Fruit fly (Drosophila melanogaster) whole organism, adult: Measurements from ENCODE around the gene mus312.

Experiments
- CG11617 ChIP-seq: fragments of 200-800 bp; sonication (Bioruptor generic); optimal IDR thresholded peaks from 2 replicates; lab custom pipeline; 2017; ENCODE audit warnings: mild to moderate bottlenecking, missing biosample characterization, missing genetic modification reagents, missing genetic modification characterization
- CG12768 ChIP-seq: fragments of 200-800 bp; sonication (Bioruptor generic); optimal IDR thresholded peaks from 2 replicates; lab custom pipeline; 2017; ENCODE audit warnings: missing biosample characterization, missing genetic modification characterization, mild to moderate bottlenecking, moderate library complexity, missing genetic modification reagents
- CG14711 ChIP-seq: fragments of 200-800 bp; sonication (Bioruptor generic); optimal IDR thresholded peaks from 2 replicates; lab custom pipeline; 2018; ENCODE audit warnings: missing biosample characterization, mild to moderate bottlenecking, missing genetic modification characterization, moderate library complexity
- CG1620 ChIP-seq: fragments of 200-800 bp; sonication (Bioruptor generic); optimal IDR thresholded peaks from 2 replicates; lab custom pipeline; 2016; ENCODE audit warnings: missing biosample characterization, missing genetic modification characterization
- CG33017 ChIP-seq: fragments of 200-800 bp; sonication (Bioruptor generic); optimal IDR thresholded peaks from 2 replicates; lab custom pipeline; 2018; ENCODE audit warnings: missing biosample characterization, mild to moderate bottlenecking, missing genetic modification characterization, moderate library complexity
- CG5204 ChIP-seq: fragments of 200-800 bp; sonication (Bioruptor generic); optimal IDR thresholded peaks from 2 replicates; lab custom pipeline; 2016; ENCODE audit warnings: missing biosample characterization, missing genetic modification characterization
- CG7045 ChIP-seq: fragments of 200-800 bp; sonication (Bioruptor generic); optimal IDR thresholded peaks from 2 replicates; lab custom pipeline; 2017; ENCODE audit warnings: missing biosample characterization, mild to moderate bottlenecking, missing genetic modification characterization
- CG7101 ChIP-seq: fragments of 200-800 bp; sonication (Bioruptor generic); optimal IDR thresholded peaks from 2 replicates; lab custom pipeline; 2018; ENCODE audit warnings: missing biosample characterization, mild to moderate bottlenecking, missing genetic modification characterization, moderate library complexity
- Clk ChIP-seq: fragments of 200-800 bp; sonication (Bioruptor generic); optimal IDR thresholded peaks from 2 replicates; lab custom pipeline; 2017; ENCODE audit warnings: missing biosample characterization, missing genetic modification characterization
- Crg-1 ChIP-seq: fragments of 200-800 bp; sonication (Bioruptor generic); optimal IDR thresholded peaks from 2 replicates; lab custom pipeline; 2016; ENCODE audit warnings: missing biosample characterization, missing genetic modification characterization
- Hr96 ChIP-seq: fragments of 200-800 bp; sonication (Bioruptor generic); optimal IDR thresholded peaks from 2 replicates; lab custom pipeline; 2016; ENCODE audit warnings: missing biosample characterization, missing genetic modification characterization
- Mnt ChIP-seq: fragments of 200-800 bp; sonication (Bioruptor generic); optimal IDR thresholded peaks from 2 replicates; lab custom pipeline; 2016; ENCODE audit warnings: missing biosample characterization, mild to moderate bottlenecking, missing genetic modification characterization
- bab1 ChIP-seq: fragments of 200-800 bp; sonication (Bioruptor generic); optimal IDR thresholded peaks from 3 replicates; lab custom pipeline; 2019; ENCODE audit warnings: missing biosample characterization, mild to moderate bottlenecking, missing genetic modification characterization, moderate library complexity
- cic ChIP-seq: fragments of 200-800 bp; sonication (Bioruptor generic); optimal IDR thresholded peaks from 2 replicates; lab custom pipeline; 2017; ENCODE audit warnings: missing biosample characterization, mild to moderate bottlenecking, missing genetic modification characterization, moderate library complexity
- cnc ChIP-seq, 2 experiments: fragments of >200 bp; optimal IDR thresholded peaks; 2 replicates each; lab custom pipeline; 2017
- kay ChIP-seq: fragments of 200-800 bp; sonication (Bioruptor generic); peaks from one replicate; lab custom pipeline; 2016; ENCODE audit warnings: missing biosample characterization, missing genetic modification characterization, borderline replicate concordance
- ovo ChIP-seq: fragments of 200-800 bp; sonication (Bioruptor generic); optimal IDR thresholded peaks from 2 replicates; lab custom pipeline; 2016; ENCODE audit warnings: missing biosample characterization, missing genetic modification characterization
- pad ChIP-seq: fragments of 200-800 bp; sonication (Bioruptor generic); optimal IDR thresholded peaks from 3 replicates; lab custom pipeline; 2017; ENCODE audit warnings: missing biosample characterization, missing genetic modification characterization, mild to moderate bottlenecking, moderate library complexity, missing genetic modification reagents
- tj ChIP-seq: fragments of 200-800 bp; sonication (Bioruptor generic); optimal IDR thresholded peaks from 3 replicates; lab custom pipeline; 2017; ENCODE audit warnings: missing biosample characterization, mild to moderate bottlenecking, missing genetic modification characterization, moderate library complexity
- toe ChIP-seq: fragments of 200-800 bp; sonication (Bioruptor generic); optimal IDR thresholded peaks from 2 replicates; lab custom pipeline; 2016; ENCODE audit warnings: missing biosample characterization, missing genetic modification characterization

Gene mus312

dm6 chr3L:7356386-7357117 is 27.6 kb downstream of the mus312 start, which contains the start of gene CTCF:
Gene CTCF, minus strand, starts transcription at chr3L:7356713.
- TF ChIP-seq Mnt (GFP tag; lab: Kevin White, UChicago) (peak; percentile 40), CG11617 (GFP tag; lab: Kevin White, UChicago) (peak; percentile 31), CG7045 (no peak), CG14711 (peak; percentile 22), cnc (optimal IDR thresholded peaks at IDR 0.05; lab: Kevin White, UChicago) (no peak), CG12768 (GFP tag; lab: Kevin White, UChicago) (no peak), tj (GFP tag; lab: Kevin White, UChicago) (peak; percentile 49), kay (no peak), cic (GFP tag; lab: Kevin White, UChicago) (peak; percentile 22), pad (GFP tag; lab: Kevin White, UChicago) (peak; percentile 53), CG5204 (GFP tag; lab: Kevin White, UChicago) (no peak), Clk (GFP tag; lab: Kevin White, UChicago) (no peak), CG1620 (GFP tag; lab: Kevin White, UChicago) (no peak), CG33017 (tag; lab: Kevin White, UChicago) (no peak), toe (GFP tag; lab: Kevin White, UChicago) (no peak), ovo (GFP tag; lab: Kevin White, UChicago) (no peak), Crg-1 (no peak), Hr96 (GFP tag; lab: Kevin White, UChicago) (no peak), CG7101 (peak; percentile 29), bab1 (GFP tag; lab: Kevin White, UChicago) (peak; percentile 43)

dm6 chr3L:7359827-7360323 is 30.9 kb downstream of the mus312 start, which contains the start of gene pst:
Gene pst, minus strand, starts transcription at chr3L:7360263.
- TF ChIP-seq tj (GFP tag; lab: Kevin White, UChicago), result no peak
- no peak for TF ChIP-seq cic (GFP tag; lab: Kevin White, UChicago)
- TF ChIP-seq CG14711, result no peak
- TF ChIP-seq ovo (GFP tag; lab: Kevin White, UChicago), result no peak
- no peak for TF ChIP-seq kay
- TF ChIP-seq CG12768 (GFP tag; lab: Kevin White, UChicago), result no peak
- no peak for TF ChIP-seq Crg-1
- TF ChIP-seq CG7101, result peak; percentile 43
- peak; percentile 10 for TF ChIP-seq bab1 (GFP tag; lab: Kevin White, UChicago)
- TF ChIP-seq CG33017 (tag; lab: Kevin White, UChicago), result peak; percentile 12
- TF ChIP-seq cnc (optimal IDR thresholded peaks at IDR 0.05; lab: Kevin White, UChicago), result no peak
- TF ChIP-seq Hr96 (GFP tag; lab: Kevin White, UChicago), result peak; percentile 53
- no peak for TF ChIP-seq toe (GFP tag; lab: Kevin White, UChicago)
- peak; percentile 39 for TF ChIP-seq CG11617 (GFP tag; lab: Kevin White, UChicago)
- no peak for TF ChIP-seq CG5204 (GFP tag; lab: Kevin White, UChicago)
- peak; percentile 56 for TF ChIP-seq Mnt (GFP tag; lab: Kevin White, UChicago)
- peak; percentile 46 for TF ChIP-seq CG1620 (GFP tag; lab: Kevin White, UChicago)
- no peak for TF ChIP-seq CG7045
- no peak for TF ChIP-seq pad (GFP tag; lab: Kevin White, UChicago)
- TF ChIP-seq Clk (GFP tag; lab: Kevin White, UChicago), result no peak

DNA sequence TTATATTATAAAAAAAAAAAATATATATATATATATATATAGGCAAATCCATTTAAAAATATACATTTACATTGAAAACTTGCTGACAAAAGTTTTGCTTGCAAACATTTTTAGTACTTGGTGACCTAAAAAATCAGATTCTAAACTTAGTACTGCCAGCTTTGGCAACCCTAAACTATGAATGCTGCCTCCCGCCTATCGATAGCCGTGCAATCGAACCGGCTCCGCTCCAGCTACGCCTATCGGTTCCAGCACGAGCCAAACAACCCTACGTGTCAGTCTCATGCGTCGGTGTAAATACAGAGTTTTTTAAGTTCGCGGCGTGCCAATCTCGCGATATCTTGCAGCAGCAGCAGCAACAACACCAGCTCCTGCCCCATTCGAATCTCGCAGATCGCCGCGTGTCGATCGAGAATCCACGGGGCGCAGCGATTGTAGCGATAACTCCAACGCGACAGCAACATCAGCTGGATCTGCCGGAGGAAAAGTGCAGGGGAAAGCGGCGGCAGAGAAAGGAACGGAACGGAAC is 31.5 kb downstream of the mus312 start, which contains the start of gene Sec63:
Sec63 (plus strand) TSS at position 238 of the 529 bp plus-strand sequence.
- peak; percentile 12 for TF ChIP-seq Mnt (GFP tag; lab: Kevin White, UChicago)
- TF ChIP-seq cnc (optimal IDR thresholded peaks at IDR 0.05; lab: Kevin White, UChicago), result no peak
- TF ChIP-seq CG14711, result peak; percentile 98
- TF ChIP-seq CG5204 (GFP tag; lab: Kevin White, UChicago), result no peak
- peak; percentile 46 for TF ChIP-seq Hr96 (GFP tag; lab: Kevin White, UChicago)
- TF ChIP-seq CG11617 (GFP tag; lab: Kevin White, UChicago), result peak; percentile 5
- TF ChIP-seq CG33017 (tag; lab: Kevin White, UChicago), result no peak
- peak; percentile 40 for TF ChIP-seq CG1620 (GFP tag; lab: Kevin White, UChicago)
- TF ChIP-seq ovo (GFP tag; lab: Kevin White, UChicago), result peak; percentile 49
- peak; percentile 42 for TF ChIP-seq pad (GFP tag; lab: Kevin White, UChicago)

DNA sequence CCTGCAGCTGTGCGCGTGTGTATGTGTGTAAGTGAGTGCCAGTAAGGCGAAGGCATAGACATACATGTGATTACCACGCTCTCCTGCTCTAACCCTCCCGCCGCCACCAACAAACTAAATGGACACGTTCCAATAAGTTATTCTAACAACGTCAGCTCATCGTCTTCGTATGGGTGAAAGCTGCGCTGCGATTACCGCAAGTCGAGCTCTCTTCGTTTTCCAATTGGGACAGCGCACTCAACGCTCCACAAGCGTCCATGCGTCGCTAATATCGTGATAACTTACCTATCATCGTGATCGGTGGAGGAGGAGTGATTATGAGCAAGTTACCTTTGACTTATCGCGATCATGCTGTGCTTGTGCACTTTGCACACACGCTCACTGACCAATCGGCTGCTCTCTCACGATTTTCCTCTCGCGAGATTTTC is 32.2 kb downstream of the mus312 start:
- peak; percentile 26 for TF ChIP-seq ovo (GFP tag; lab: Kevin White, UChicago)
- TF ChIP-seq Mnt (GFP tag; lab: Kevin White, UChicago), result peak; percentile 93
- peak; percentile 70 for TF ChIP-seq CG33017 (tag; lab: Kevin White, UChicago)
- TF ChIP-seq cic (GFP tag; lab: Kevin White, UChicago), result peak; percentile 86
- TF ChIP-seq Hr96 (GFP tag; lab: Kevin White, UChicago), result no peak
- TF ChIP-seq toe (GFP tag; lab: Kevin White, UChicago), result no peak
- TF ChIP-seq kay, result no peak
- TF ChIP-seq bab1 (GFP tag; lab: Kevin White, UChicago), result peak; percentile 52
- TF ChIP-seq cnc (optimal IDR thresholded peaks at IDR 0.05; lab: Kevin White, UChicago), result no peak
- no peak for TF ChIP-seq Clk (GFP tag; lab: Kevin White, UChicago)
- TF ChIP-seq pad (GFP tag; lab: Kevin White, UChicago), result peak; percentile 57
- TF ChIP-seq tj (GFP tag; lab: Kevin White, UChicago), result peak; percentile 88
- peak; percentile 71 for TF ChIP-seq CG12768 (GFP tag; lab: Kevin White, UChicago)
- peak; percentile 27 for TF ChIP-seq CG7101
- TF ChIP-seq Crg-1, result no peak
- no peak for TF ChIP-seq CG11617 (GFP tag; lab: Kevin White, UChicago)
- TF ChIP-seq CG1620 (GFP tag; lab: Kevin White, UChicago), result no peak
- no peak for TF ChIP-seq CG14711
- no peak for TF ChIP-seq CG5204 (GFP tag; lab: Kevin White, UChicago)
- TF ChIP-seq CG7045, result peak; percentile 32
